Fruit fly (Drosophila melanogaster): Measurements from ENCODE around the gene RhoGAP93B.
A peak's percentile ranks its signal among the peaks of the same experiment; 100 is the strongest.

DNA sequence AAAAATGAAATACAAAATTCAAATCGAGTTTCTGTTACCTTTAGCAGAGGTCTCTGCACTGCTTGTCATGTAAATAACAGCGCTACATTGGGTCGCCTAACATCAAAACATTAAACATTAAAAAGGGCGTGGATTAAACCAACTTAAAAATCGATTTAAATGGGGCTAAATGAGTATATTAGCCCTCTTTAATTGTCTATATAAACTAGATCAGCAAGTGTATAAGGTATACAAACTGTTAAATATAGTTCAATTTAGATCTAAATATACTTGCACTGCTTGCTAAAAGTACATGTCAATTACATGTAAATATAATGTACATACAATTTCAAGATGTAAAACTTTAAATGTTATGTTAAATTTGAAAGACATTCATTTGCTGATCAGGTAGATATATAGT lies 27.9 kb downstream of the RhoGAP93B start:
- peak in 1 of 2 experiments; percentile 2 for TF ChIP-seq CTCF (optimal IDR thresholded peaks at IDR 0.05)
- no peak for TF ChIP-seq CG8478 (optimal IDR thresholded peaks at IDR 0.05)

Data from S2 (cell line).